Worm (Caenorhabditis elegans): ENCODE data around the gene F25B4.7.

- TF ChIP-seq tbx-2 (tag; optimal IDR thresholded peaks at IDR 0.05) (no peak), fkh-10 (GFP tag; optimal IDR thresholded peaks at IDR 0.05) (no peak), lim-6 (tag; optimal IDR thresholded peaks at IDR 0.05) (no peak), unc-86 (tag; optimal IDR thresholded peaks at IDR 0.05) (no peak), ceh-19 (GFP tag; optimal IDR thresholded peaks at IDR 0.05) (no peak), C38D4.7 (GFP tag; optimal IDR thresholded peaks at IDR 0.05) (no peak), ceh-31 (tag; optimal IDR thresholded peaks at IDR 0.05) (no peak)
Measured at ce11 chrV:5666036-5666729, 20.8 kb downstream of the F25B4.7 start, which contains the start of gene C14C11.7.

Data from whole organism, late embryonic.